Fruit fly (Drosophila melanogaster) whole organism, pupa: ENCODE measurements around the gene Adi1.

ENCODE experiments used
- CG10348 ChIP-seq: fragments of 200-800 bp; sonication (Bioruptor generic); IDR thresholded peaks from 2 replicates; pipeline ENCODE4 v1.3.6; 2022; ENCODE audit warnings: missing biosample characterization, missing genetic modification characterization
- CG13204 ChIP-seq: fragments of 200-800 bp; sonication (Bioruptor generic); optimal IDR thresholded peaks from 2 replicates; lab custom pipeline; 2018; ENCODE audit warnings: missing biosample characterization, mild to moderate bottlenecking, missing genetic modification characterization, moderate library complexity
- CG14655 ChIP-seq: fragments of 200-800 bp; sonication (Bioruptor generic); optimal IDR thresholded peaks from 3 replicates; lab custom pipeline; 2017; ENCODE audit warnings: mild to moderate bottlenecking, missing biosample characterization, missing genetic modification reagents, missing genetic modification characterization
- CG17806 ChIP-seq: fragments of 200-800 bp; sonication (Bioruptor generic); optimal IDR thresholded peaks from 2 replicates; lab custom pipeline; 2018; ENCODE audit warnings: missing biosample characterization, mild to moderate bottlenecking, missing genetic modification characterization, moderate library complexity
- CG4496 ChIP-seq: fragments of 200-800 bp; sonication (Bioruptor generic); IDR thresholded peaks from 3 replicates; pipeline ENCODE4 v1.3.6; 2022; ENCODE audit warnings: missing biosample characterization, missing genetic modification characterization
- CG9948 ChIP-seq: fragments of 200-800 bp; sonication (Bioruptor generic); optimal IDR thresholded peaks from 2 replicates; lab custom pipeline; 2018; ENCODE audit warnings: missing biosample characterization, mild to moderate bottlenecking, missing genetic modification characterization, moderate library complexity
- D1 ChIP-seq: fragments of 200-800 bp; sonication (Bioruptor generic); optimal IDR thresholded peaks from 2 replicates; lab custom pipeline; 2018; ENCODE audit warnings: missing biosample characterization, mild to moderate bottlenecking, missing genetic modification characterization, moderate library complexity
- EcR ChIP-seq: fragments of 200-800 bp; sonication (Bioruptor generic); optimal IDR thresholded peaks from 3 replicates; lab custom pipeline; 2019; ENCODE audit warnings: missing biosample characterization, missing genetic modification characterization, mild to moderate bottlenecking, moderate library complexity, missing genetic modification reagents
- Ets98B ChIP-seq: fragments of 200-800 bp; sonication (Bioruptor generic); IDR thresholded peaks from 2 replicates; pipeline ENCODE4 v1.3.6; 2022; ENCODE audit warnings: missing biosample characterization, missing genetic modification characterization

dm6 chr3L:10690904-10691408 is 27.8 kb downstream of the Adi1 start, which contains the start of gene CG11811:
- TF ChIP-seq EcR = no peak
- TF ChIP-seq Ets98B (GFP tag; lab: Robert Waterston, UW) = peak; percentile 27
- peak; percentile 45; the same call in 1 of the 3 replicates for TF ChIP-seq CG4496 (GFP tag; lab: Robert Waterston, UW)
- TF ChIP-seq CG9948 (tag; lab: Kevin White, UChicago) = no peak
- TF ChIP-seq CG13204 (GFP tag; lab: Kevin White, UChicago) = no peak
- peak; percentile 71 for TF ChIP-seq D1 (tag; lab: Kevin White, UChicago)
- TF ChIP-seq CG14655 (GFP tag; lab: Kevin White, UChicago) = no peak
- TF ChIP-seq CG17806 (tag; lab: Kevin White, UChicago) = no peak
- no peak for TF ChIP-seq CG10348 (GFP tag; lab: Robert Waterston, UW)
